Fruit fly (Drosophila melanogaster) whole organism, embryonic: ENCODE data around the gene Sgs5.
A peak's percentile ranks its signal among the peaks of the same experiment; 100 is the strongest.

Experiments
- Abd-B ChIP-seq: fragments of 200-800 bp; sonication (Bioruptor generic); optimal IDR thresholded peaks from 2 replicates; lab custom pipeline; 2018; ENCODE audit warnings: missing biosample characterization, mild to moderate bottlenecking, missing genetic modification characterization, moderate library complexity
- Ada2b ChIP-seq: fragments of 200-800 bp; sonication (Bioruptor generic); IDR thresholded peaks from 2 replicates; pipeline ENCODE4 v1.3.6; 2022; ENCODE audit warnings: missing biosample characterization, missing genetic modification characterization
- Atf6 ChIP-seq: fragments of 200-800 bp; sonication (Bioruptor generic); IDR thresholded peaks from 2 replicates; pipeline ENCODE4 v1.3.6; 2022; ENCODE audit warnings: missing biosample characterization, missing genetic modification characterization
- CG10543 ChIP-seq: fragments of 200-800 bp; sonication (Bioruptor generic); optimal IDR thresholded peaks from 3 replicates; lab custom pipeline; 2017; ENCODE audit warnings: missing biosample characterization, mild to moderate bottlenecking, missing genetic modification characterization, moderate library complexity
- CG11696 ChIP-seq: fragments of 200-800 bp; sonication (Bioruptor generic); IDR thresholded peaks from 2 replicates; pipeline ENCODE4 v1.3.6; 2022; ENCODE audit warnings: missing biosample characterization, missing genetic modification characterization
- CG12299 ChIP-seq: fragments of 200-800 bp; sonication (Bioruptor generic); optimal IDR thresholded peaks from 2 replicates; lab custom pipeline; 2018; ENCODE audit warnings: missing biosample characterization, mild to moderate bottlenecking, missing genetic modification characterization
- CG14050 ChIP-seq: fragments of 200-800 bp; sonication (Bioruptor generic); IDR thresholded peaks from 3 replicates; pipeline ENCODE4 v1.3.6; 2022; ENCODE audit warnings: missing biosample characterization, missing genetic modification characterization
- CG1602 ChIP-seq: fragments of 200-800 bp; sonication (Bioruptor generic); optimal IDR thresholded peaks from 3 replicates; lab custom pipeline; 2016; ENCODE audit warnings: missing biosample characterization, missing genetic modification characterization
- CG1603 ChIP-seq: fragments of 200-800 bp; sonication (Bioruptor generic); optimal IDR thresholded peaks from 2 replicates; lab custom pipeline; 2019; ENCODE audit warnings: missing biosample characterization, mild to moderate bottlenecking, missing genetic modification characterization, moderate library complexity
- CG17359 ChIP-seq: fragments of 200-800 bp; sonication (Bioruptor generic); optimal IDR thresholded peaks from 3 replicates; lab custom pipeline; 2018; ENCODE audit warnings: missing biosample characterization, mild to moderate bottlenecking, missing genetic modification characterization, moderate library complexity
- CG30403 ChIP-seq: fragments of 200-800 bp; sonication (Bioruptor generic); optimal IDR thresholded peaks from 3 replicates; lab custom pipeline; 2016; ENCODE audit warnings: missing biosample characterization, missing genetic modification characterization
- CG3838 ChIP-seq: fragments of 200-800 bp; sonication (Bioruptor generic); optimal IDR thresholded peaks from 3 replicates; lab custom pipeline; 2016; ENCODE audit warnings: missing biosample characterization, missing genetic modification characterization
- CG6272 ChIP-seq: fragments of 200-800 bp; sonication (Bioruptor generic); IDR thresholded peaks from 2 replicates; pipeline ENCODE4 v1.3.6; 2022; ENCODE audit warnings: missing biosample characterization, missing genetic modification characterization
- CG8765 ChIP-seq: fragments of 200-800 bp; sonication (Bioruptor generic); IDR thresholded peaks from 2 replicates; pipeline ENCODE4 v1.3.6; 2022; ENCODE audit warnings: missing biosample characterization, missing genetic modification characterization
- D ChIP-seq, 2 experiments: fragments of 200-800 bp in 1 of 2; fragments of >200 bp in 1 of 2; sonication (Bioruptor generic) in 1 of 2; optimal IDR thresholded peaks; 2 replicates in 1 of 2; 3 replicates in 1 of 2; lab custom pipeline; 2017; ENCODE audit warnings: mild to moderate bottlenecking in 1 of 2, missing biosample characterization in 1 of 2, missing genetic modification characterization in 1 of 2, missing genetic modification reagents in 1 of 2
- Deaf1 ChIP-seq: fragments of 200-800 bp; optimal IDR thresholded peaks from 3 replicates; lab custom pipeline; 2019; ENCODE audit warnings: missing biosample characterization, mild to moderate bottlenecking, missing genetic modification characterization, moderate library complexity
- Dek ChIP-seq: fragments of 200-800 bp; sonication (Bioruptor generic); optimal IDR thresholded peaks from 3 replicates; lab custom pipeline; 2019; ENCODE audit warnings: missing biosample characterization, mild to moderate bottlenecking, missing genetic modification characterization, moderate library complexity
- Dll ChIP-seq: fragments of 200-800 bp; sonication (Bioruptor generic); IDR thresholded peaks from 4 replicates; pipeline ENCODE4 v1.3.6; 2022; ENCODE audit warnings: missing biosample characterization, missing genetic modification characterization; ENCODE audit not compliant: partially characterized antibody
- Fer1 ChIP-seq: fragments of 200-800 bp; sonication (Bioruptor generic); optimal IDR thresholded peaks from 2 replicates; lab custom pipeline; 2017; ENCODE audit warnings: missing biosample characterization, mild to moderate bottlenecking, missing genetic modification characterization
- Fer3 ChIP-seq: fragments of 200-800 bp; sonication (Bioruptor generic); optimal IDR thresholded peaks from 2 replicates; lab custom pipeline; 2018; ENCODE audit warnings: missing biosample characterization, mild to moderate bottlenecking, missing genetic modification characterization, moderate library complexity
- Kr ChIP-seq: fragments of 200-800 bp; sonication (Bioruptor generic); optimal IDR thresholded peaks from 2 replicates; lab custom pipeline; 2017; ENCODE audit warnings: missing biosample characterization, mild to moderate bottlenecking, missing genetic modification characterization
- Lhr ChIP-seq: fragments of 200-800 bp; sonication (Bioruptor generic); optimal IDR thresholded peaks from 3 replicates; lab custom pipeline; 2017; ENCODE audit warnings: mild to moderate bottlenecking, missing biosample characterization, missing genetic modification reagents, missing genetic modification characterization
- Med ChIP-seq: fragments of 200-800 bp; sonication (Bioruptor generic); peaks from one replicate; lab custom pipeline; 2016; ENCODE audit warnings: missing biosample characterization, missing genetic modification characterization, mild to moderate bottlenecking, inconsistent platforms, moderate library complexity
- Mrtf ChIP-seq: fragments of 200-800 bp; sonication (Bioruptor generic); IDR thresholded peaks from 3 replicates; pipeline ENCODE4 v1.3.6; 2022; ENCODE audit warnings: missing biosample characterization, missing genetic modification characterization
- NC2α ChIP-seq: fragments of 200-800 bp; sonication (Bioruptor generic); optimal IDR thresholded peaks from 2 replicates; lab custom pipeline; 2016; ENCODE audit warnings: missing biosample characterization, missing genetic modification characterization
- Ptx1 ChIP-seq: fragments of 200-800 bp; sonication (Bioruptor generic); IDR thresholded peaks from 2 replicates; pipeline ENCODE4 v1.3.6; 2022; ENCODE audit warnings: missing biosample characterization, missing genetic modification characterization
- Vsx1 ChIP-seq: fragments of 200-800 bp; sonication (Bioruptor generic); optimal IDR thresholded peaks from 2 replicates; lab custom pipeline; 2017; ENCODE audit warnings: missing biosample characterization, mild to moderate bottlenecking, missing genetic modification characterization, missing genetic modification reagents
- al ChIP-seq: fragments of 200-800 bp; sonication (Bioruptor generic); IDR thresholded peaks from 2 replicates; pipeline ENCODE4 v1.3.6; 2022; ENCODE audit warnings: missing biosample characterization, missing genetic modification characterization
- aop ChIP-seq: fragments of 200-800 bp; sonication (Bioruptor generic); IDR thresholded peaks from 2 replicates; pipeline ENCODE4 v1.3.6; 2022; ENCODE audit warnings: missing biosample characterization, missing genetic modification characterization
- bcd ChIP-seq: fragments of 200-800 bp; sonication (Bioruptor generic); optimal IDR thresholded peaks from 2 replicates; lab custom pipeline; 2017; ENCODE audit warnings: missing biosample characterization, mild to moderate bottlenecking, missing genetic modification characterization
- cato ChIP-seq: fragments of 200-800 bp; sonication (Bioruptor generic); optimal IDR thresholded peaks from 2 replicates; lab custom pipeline; 2016; ENCODE audit warnings: missing biosample characterization, missing genetic modification characterization, borderline replicate concordance
- chinmo ChIP-seq: fragments of 200-800 bp; sonication (Bioruptor generic); IDR thresholded peaks from 4 replicates; pipeline ENCODE4 v1.3.6; 2022; ENCODE audit warnings: missing biosample characterization, missing genetic modification characterization; ENCODE audit not compliant: partially characterized antibody
- chn ChIP-seq: fragments of 200-800 bp; sonication (Bioruptor generic); optimal IDR thresholded peaks from 2 replicates; lab custom pipeline; 2016; ENCODE audit warnings: missing biosample characterization, missing genetic modification characterization
- crp ChIP-seq, 2 experiments: fragments of 200-800 bp; sonication (Bioruptor generic); optimal IDR thresholded peaks; 2 replicates in 1 of 2; 3 replicates in 1 of 2; lab custom pipeline; 2017; ENCODE audit warnings: missing biosample characterization in 2 of 2, missing genetic modification characterization in 2 of 2, mild to moderate bottlenecking in 1 of 2, moderate library complexity in 1 of 2
- cwo ChIP-seq: fragments of 200-800 bp; sonication (Bioruptor generic); optimal IDR thresholded peaks from 3 replicates; lab custom pipeline; 2017; ENCODE audit warnings: missing biosample characterization, missing genetic modification characterization, mild to moderate bottlenecking, moderate library complexity, missing genetic modification reagents
- dan ChIP-seq: fragments of 200-800 bp; sonication (Bioruptor generic); IDR thresholded peaks from 2 replicates; pipeline ENCODE4 v1.3.6; 2022; ENCODE audit warnings: missing biosample characterization, missing genetic modification characterization
- gcm2 ChIP-seq: fragments of 200-800 bp; sonication (Bioruptor generic); optimal IDR thresholded peaks from 2 replicates; lab custom pipeline; 2016; ENCODE audit warnings: missing biosample characterization, missing genetic modification characterization
- grn ChIP-seq: fragments of 200-800 bp; sonication (Bioruptor generic); optimal IDR thresholded peaks from 3 replicates; lab custom pipeline; 2017; ENCODE audit warnings: missing biosample characterization, missing genetic modification characterization
- ken ChIP-seq: fragments of 200-800 bp; sonication (Bioruptor generic); IDR thresholded peaks from 3 replicates; pipeline ENCODE4 v1.3.6; 2022; ENCODE audit warnings: missing biosample characterization, missing genetic modification characterization
- nerfin-1 ChIP-seq: fragments of 200-800 bp; sonication (Bioruptor generic); optimal IDR thresholded peaks from 3 replicates; lab custom pipeline; 2019; ENCODE audit warnings: missing biosample characterization, mild to moderate bottlenecking, missing genetic modification characterization, moderate library complexity
- peb ChIP-seq: fragments of 200-800 bp; sonication (Bioruptor generic); IDR thresholded peaks from 2 replicates; pipeline ENCODE4 v1.3.6; 2022; ENCODE audit warnings: missing biosample characterization, missing genetic modification characterization
- prd ChIP-seq, 3 experiments: fragments of >200 bp in 2 of 3; fragments of 200-800 bp in 1 of 3; sonication (Bioruptor generic) in 1 of 3; optimal IDR thresholded peaks in 2 of 3; IDR thresholded peaks in 1 of 3; 2 replicates in 2 of 3; 3 replicates in 1 of 3; pipeline versions ENCODE4 v1.3.6 to Lab custom; 2017 to 2022; ENCODE audit warnings: missing biosample characterization in 1 of 3, missing genetic modification characterization in 1 of 3
- pum ChIP-seq: fragments of 200-800 bp; sonication (Bioruptor generic); optimal IDR thresholded peaks from 2 replicates; lab custom pipeline; 2016; ENCODE audit warnings: missing biosample characterization, missing genetic modification characterization
- rib ChIP-seq: fragments of 200-800 bp; sonication (Bioruptor generic); IDR thresholded peaks from 2 replicates; pipeline ENCODE4 v1.3.6; 2022; ENCODE audit warnings: missing biosample characterization, missing genetic modification characterization
- seq ChIP-seq: fragments of 200-800 bp; sonication (Bioruptor generic); IDR thresholded peaks from 2 replicates; pipeline ENCODE4 v1.3.6; 2022; ENCODE audit warnings: missing biosample characterization, missing genetic modification characterization
- ssp ChIP-seq: fragments of 200-800 bp; sonication (Bioruptor generic); IDR thresholded peaks from 2 replicates; pipeline ENCODE4 v1.3.6; 2022; ENCODE audit warnings: missing biosample characterization, missing genetic modification characterization
- stc ChIP-seq: fragments of 200-800 bp; sonication (Bioruptor generic); IDR thresholded peaks from 2 replicates; pipeline ENCODE4 v1.3.6; 2022; ENCODE audit warnings: missing biosample characterization, missing genetic modification characterization
- tin ChIP-seq: fragments of 200-800 bp; sonication (Bioruptor generic); optimal IDR thresholded peaks from 3 replicates; lab custom pipeline; 2016; ENCODE audit warnings: missing biosample characterization, missing genetic modification characterization

The Sgs5 gene

DNA sequence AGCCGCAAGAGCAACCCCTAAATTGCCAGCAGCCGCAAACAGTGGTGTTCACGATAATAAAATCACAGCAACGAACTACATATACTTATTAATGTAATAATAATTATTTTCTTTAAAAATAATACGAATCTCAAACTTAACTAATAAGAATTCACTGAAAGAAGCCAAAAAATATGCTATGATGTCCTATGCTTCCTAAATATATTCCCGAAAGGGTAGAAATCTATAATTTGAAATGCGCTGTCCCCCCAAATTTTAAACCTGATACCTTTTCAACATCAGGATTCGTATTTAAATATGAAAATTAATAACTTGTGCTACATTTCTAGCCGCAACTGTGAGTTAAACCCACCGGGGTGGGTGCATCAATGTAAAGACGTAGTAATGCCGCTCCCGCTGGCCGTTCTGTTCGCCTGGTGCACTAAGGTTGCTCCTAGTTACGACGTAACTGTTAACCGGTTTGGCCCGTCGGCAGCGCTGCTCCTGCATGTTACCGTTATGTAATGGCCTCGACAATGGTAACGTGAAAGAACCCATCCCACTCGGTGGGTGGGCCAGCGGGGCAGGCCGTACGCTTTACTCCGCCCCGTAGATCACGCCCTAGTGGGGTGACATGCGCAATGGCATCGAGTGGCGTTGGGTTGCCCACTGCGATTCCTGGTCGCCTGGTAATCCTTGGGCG lies 9.2 kb downstream of the Sgs5 start (continued):
- TF ChIP-seq Vsx1 (peak; percentile 70), chn (peak; percentile 84), CG10543 (peak; percentile 23), CG11696 (GFP tag; lab: Robert Waterston, UW) (peak; percentile 97), CG3838 (GFP tag; lab: Kevin White, UChicago) (no peak), gcm2 (GFP tag; lab: Kevin White, UChicago) (peak; percentile 29), CG8765 (GFP tag; lab: Robert Waterston, UW) (peak; percentile 74), al (GFP tag; lab: Robert Waterston, UW) (0 out of 2 replicates have a peak, but pooled peaks have one; percentile 39), crp (GFP tag; optimal IDR thresholded peaks at IDR 0.05; lab: Kevin White, UChicago) (peak in 1 of 2 experiments; percentile 18), aop (GFP tag; lab: Robert Waterston, UW) (no peak), prd (optimal IDR thresholded peaks at IDR 0.05; lab: Kevin White, UChicago) (no peak), prd (GFP tag; IDR thresholded peaks at IDR 0.05; lab: Robert Waterston, UW) (peak; percentile 87), Ptx1 (GFP tag; lab: Robert Waterston, UW) (peak; percentile 74), Fer1 (GFP tag; lab: Kevin White, UChicago) (peak; percentile 90), Lhr (GFP tag; lab: Kevin White, UChicago) (peak; percentile 9), bcd (GFP tag; lab: Kevin White, UChicago) (peak; percentile 82), chinmo (GFP tag; lab: Robert Waterston, UW) (peak; percentile 68; the same call in 1 of the 4 replicates), grn (GFP tag; lab: Kevin White, UChicago) (no peak), Med (GFP tag; lab: Kevin White, UChicago) (peak; percentile 78), CG6272 (GFP tag; lab: Robert Waterston, UW) (peak; percentile 33; the same call in 1 of the 2 replicates), ken (GFP tag; lab: Robert Waterston, UW) (no peak), CG1602 (GFP tag; lab: Kevin White, UChicago) (peak; percentile 69), CG30403 (GFP tag; lab: Kevin White, UChicago) (peak; percentile 80), CG1603 (tag; lab: Kevin White, UChicago) (peak; percentile 49), Deaf1 (tag; lab: Kevin White, UChicago) (peak; percentile 38), Abd-B (peak; percentile 73), rib (no peak), Mrtf (GFP tag; lab: Robert Waterston, UW) (no peak; the same call in 2 of the 3 replicates), CG17359 (peak; percentile 79), Fer3 (tag; lab: Kevin White, UChicago) (peak; percentile 72), pum (GFP tag; lab: Kevin White, UChicago) (peak; percentile 26), Atf6 (GFP tag; lab: Robert Waterston, UW) (peak; percentile 31; the same call in 1 of the 2 replicates), CG14050 (GFP tag; lab: Robert Waterston, UW) (no peak; the same call in 2 of the 3 replicates), ssp (GFP tag; lab: Robert Waterston, UW) (peak; percentile 56), Dek (tag; lab: Kevin White, UChicago) (peak; percentile 69), seq (GFP tag; lab: Robert Waterston, UW) (peak; percentile 46; the same call in 1 of the 2 replicates), peb (GFP tag; lab: Robert Waterston, UW) (no peak; the same call in 1 of the 2 replicates), Kr (GFP tag; lab: Kevin White, UChicago) (peak; percentile 100), CG12299 (tag; lab: Kevin White, UChicago) (peak; percentile 85), Dll (GFP tag; lab: Robert Waterston, UW) (peak; percentile 45; the same call in 1 of the 4 replicates), NC2α (no peak), cato (GFP tag; lab: Kevin White, UChicago) (peak; percentile 20), nerfin-1 (tag; lab: Kevin White, UChicago) (peak; percentile 47), D (optimal IDR thresholded peaks at IDR 0.05; lab: Kevin White, UChicago) (peak; percentile 5), D (GFP tag; optimal IDR thresholded peaks at IDR 0.05; lab: Kevin White, UChicago) (peak; percentile 84), stc (GFP tag; lab: Robert Waterston, UW) (peak; percentile 56), tin (GFP tag; lab: Kevin White, UChicago) (peak; percentile 72), dan (peak; percentile 53; the same call in 1 of the 2 replicates), cwo (GFP tag; lab: Kevin White, UChicago) (peak; percentile 79), Ada2b (GFP tag; lab: Robert Waterston, UW) (peak; percentile 66)
